Worm (Caenorhabditis elegans): Measurements from ENCODE around the gene hlh-11.

The hlh-11 gene

DNA sequence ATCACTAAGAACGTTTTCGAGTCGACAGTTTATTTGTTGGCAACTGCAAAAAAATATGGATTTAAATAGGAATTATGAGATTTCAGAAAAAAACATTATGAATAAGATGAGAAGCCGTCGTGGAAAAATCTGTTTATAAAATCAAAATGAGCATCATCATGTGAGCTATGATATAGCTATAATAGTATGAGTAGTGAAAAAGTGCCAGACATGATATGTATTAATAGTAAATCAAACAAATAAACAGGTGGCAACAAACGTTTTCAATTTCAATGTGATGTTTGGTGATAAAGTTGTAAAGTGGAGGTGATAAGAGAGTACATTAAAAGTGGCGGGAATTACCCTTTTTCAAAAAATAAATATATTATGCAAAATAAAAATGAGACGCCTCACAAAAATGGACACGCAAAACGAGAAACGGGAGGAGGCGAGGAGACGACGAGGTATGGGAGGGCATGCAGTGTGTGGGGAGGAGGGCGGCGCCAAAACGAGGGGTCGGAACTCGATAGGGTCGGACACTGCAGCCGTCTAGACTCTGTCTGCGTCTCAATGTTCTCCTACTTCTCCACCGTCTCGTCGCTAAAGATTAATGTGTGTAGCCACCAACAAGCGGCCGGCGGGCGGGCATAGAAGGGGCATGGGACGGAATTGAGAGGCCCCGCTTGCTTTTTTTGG, 48.2 kb downstream of the hlh-11 start, which contains the start of gene C07A9.9 (continued):
- TF ChIP-seq fkh-6 (tag; optimal IDR thresholded peaks at IDR 0.05) (peak; percentile 46), mec-3 (tag; optimal IDR thresholded peaks at IDR 0.05; ENCODE audit: borderline replicate concordance) (no peak), nfya-1 (tag; optimal IDR thresholded peaks at IDR 0.05) (peak; percentile 69), pag-3 (tag; optimal IDR thresholded peaks at IDR 0.05; ENCODE audit: borderline replicate concordance) (peak; percentile 1), Y22D7AL.16 (tag; optimal IDR thresholded peaks at IDR 0.05) (no peak), ceh-6 (GFP tag; optimal IDR thresholded peaks at IDR 0.05) (peak; percentile 52), ztf-16 (tag; optimal IDR thresholded peaks at IDR 0.05) (no peak), unc-3 (GFP tag; conservative IDR thresholded peaks at IDR 0.05) (0 out of 2 replicates have a peak, but pooled peaks have one; percentile 4), unc-3 (tag; optimal IDR thresholded peaks at IDR 0.05) (no peak), ceh-9 (tag; optimal IDR thresholded peaks at IDR 0.05) (no peak), zip-5 (tag; optimal IDR thresholded peaks at IDR 0.05) (no peak), K09A11.1 (tag; optimal IDR thresholded peaks at IDR 0.05; ENCODE audit: insufficient read depth) (no peak), pat-9 (tag; optimal IDR thresholded peaks at IDR 0.05) (no peak), ceh-14 (tag; optimal IDR thresholded peaks at IDR 0.05) (peak; percentile 46), unc-42 (tag; optimal IDR thresholded peaks at IDR 0.05) (peak; percentile 52), C08G9.2 (tag; optimal IDR thresholded peaks at IDR 0.05) (peak; percentile 17), ceh-18 (tag; optimal IDR thresholded peaks at IDR 0.05) (peak; percentile 76), ceh-22 (tag; optimal IDR thresholded peaks at IDR 0.05) (no peak), C38D4.7 (GFP tag; optimal IDR thresholded peaks at IDR 0.05) (no peak), hlh-6 (tag; optimal IDR thresholded peaks at IDR 0.05) (no peak), gmeb-2 (tag; optimal IDR thresholded peaks at IDR 0.05) (no peak)

DNA sequence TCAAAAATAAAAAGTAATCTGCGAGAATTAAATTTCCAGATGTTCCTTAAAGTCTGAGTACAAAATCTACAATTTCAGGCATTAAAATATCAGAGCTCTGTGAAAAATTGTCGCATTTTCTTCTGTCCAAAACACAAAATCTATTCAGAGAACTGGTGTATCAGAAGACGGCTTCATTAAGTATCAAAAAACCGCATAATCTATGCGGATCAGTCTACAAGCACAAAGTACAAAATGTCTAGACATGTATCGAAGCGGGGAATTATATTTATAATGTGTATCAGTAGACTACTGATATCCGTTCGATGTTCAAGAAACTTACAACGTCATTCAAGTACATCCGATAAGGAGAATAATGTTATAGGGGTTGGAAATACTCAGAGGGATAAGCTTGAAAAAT, 50.0 kb downstream of the hlh-11 start:
- no peak for TF ChIP-seq ceh-22 (tag; optimal IDR thresholded peaks at IDR 0.05)
- TF ChIP-seq mec-3 (tag; optimal IDR thresholded peaks at IDR 0.05; ENCODE audit: borderline replicate concordance), result no peak
- TF ChIP-seq nhr-232 (tag; optimal IDR thresholded peaks at IDR 0.05), result no peak
- TF ChIP-seq ceh-18 (tag; optimal IDR thresholded peaks at IDR 0.05), result no peak
- TF ChIP-seq ceh-2 (tag; optimal IDR thresholded peaks at IDR 0.05), result no peak
- no peak for TF ChIP-seq ref-2 (tag; optimal IDR thresholded peaks at IDR 0.05)
- TF ChIP-seq lim-6 (tag; optimal IDR thresholded peaks at IDR 0.05), result no peak
- no peak for TF ChIP-seq ceh-45 (GFP tag; IDR thresholded peaks at IDR 0.05)
- no peak for TF ChIP-seq elt-4 (tag; optimal IDR thresholded peaks at IDR 0.05)
- TF ChIP-seq ceh-30 (tag; optimal IDR thresholded peaks at IDR 0.05), result no peak
- TF ChIP-seq unc-86 (tag; optimal IDR thresholded peaks at IDR 0.05), result no peak
- TF ChIP-seq ceh-31 (tag; optimal IDR thresholded peaks at IDR 0.05), result no peak
- TF ChIP-seq eyg-1 (tag; optimal IDR thresholded peaks at IDR 0.05), result no peak
- no peak for TF ChIP-seq hlh-30 (tag; optimal IDR thresholded peaks at IDR 0.05; ENCODE audit: insufficient read depth)
